Fruit fly (Drosophila melanogaster) whole organism, larva: ENCODE results near the gene CG9135.
A peak's percentile ranks its signal among the peaks of the same experiment; 100 is the strongest.

ENCODE experiments used
- noc ChIP-seq: fragments of 200-800 bp; sonication (Bioruptor generic); optimal IDR thresholded peaks from 3 replicates; lab custom pipeline; 2019; ENCODE audit warnings: missing biosample characterization, mild to moderate bottlenecking, missing genetic modification characterization, moderate library complexity

Gene CG9135

dm6 chr2L:6076143-6076542 lies 25.5 kb downstream of the CG9135 start:
- no peak for TF ChIP-seq noc

- TF ChIP-seq noc: no peak
Observed at dm6 chr2L:6076829-6077364, 26.3 kb downstream of the CG9135 start.

dm6 chr2L:6077632-6078031 lies 27.0 kb downstream of the CG9135 start:
- TF ChIP-seq noc: no peak

dm6 chr2L:6078757-6079351 lies 28.3 kb downstream of the CG9135 start:
- no peak for TF ChIP-seq noc

- no peak for TF ChIP-seq noc
Observed at dm6 chr2L:6080329-6080728, 29.7 kb downstream of the CG9135 start.

dm6 chr2L:6081134-6081832 lies 30.7 kb downstream of the CG9135 start:
- no peak for TF ChIP-seq noc

- TF ChIP-seq noc: no peak
Observed at dm6 chr2L:6082157-6082645, 31.6 kb downstream of the CG9135 start, which contains the start of gene Kr-h1. Kr-h1 (plus strand) TSS chr2L:6082603.

dm6 chr2L:6082936-6083627 lies 32.5 kb downstream of the CG9135 start:
- TF ChIP-seq noc: peak; percentile 54

- no peak for TF ChIP-seq noc
Observed at dm6 chr2L:6084694-6085093, 34.1 kb downstream of the CG9135 start.

- peak; percentile 58 for TF ChIP-seq noc
Observed at dm6 chr2L:6085733-6086317, 35.2 kb downstream of the CG9135 start.

dm6 chr2L:6086771-6087170 lies 36.2 kb downstream of the CG9135 start:
- no peak for TF ChIP-seq noc

- no peak for TF ChIP-seq noc
Observed at dm6 chr2L:6087685-6088084, 37.1 kb downstream of the CG9135 start.

- peak; percentile 65 for TF ChIP-seq noc
Observed at dm6 chr2L:6088371-6089365, 38.1 kb downstream of the CG9135 start.

- TF ChIP-seq noc: no peak
Observed at dm6 chr2L:6089604-6090198, 39.1 kb downstream of the CG9135 start.

dm6 chr2L:6090365-6090764 lies 39.8 kb downstream of the CG9135 start:
- peak; percentile 22 for TF ChIP-seq noc
